Fruit fly (Drosophila melanogaster) whole organism, embryonic: ENCODE measurements around the gene CG16789.

Source experiments
- ATbp ChIP-seq: fragments of 200-800 bp; sonication (Bioruptor generic); optimal IDR thresholded peaks from 2 replicates; lab custom pipeline; 2017; ENCODE audit warnings: missing biosample characterization, mild to moderate bottlenecking, missing genetic modification characterization, missing genetic modification reagents
- Bteb2 ChIP-seq: fragments of 200-800 bp; sonication (Bioruptor generic); optimal IDR thresholded peaks from 2 replicates; lab custom pipeline; 2016; ENCODE audit warnings: missing biosample characterization, missing genetic modification characterization
- CG10654 ChIP-seq: fragments of 200-800 bp; sonication (Bioruptor generic); optimal IDR thresholded peaks from 2 replicates; lab custom pipeline; 2016; ENCODE audit warnings: missing biosample characterization, missing genetic modification characterization
- CG10979 ChIP-seq: fragments of 200-800 bp; sonication (Bioruptor generic); optimal IDR thresholded peaks from 2 replicates; lab custom pipeline; 2018; ENCODE audit warnings: missing biosample characterization, mild to moderate bottlenecking, missing genetic modification characterization, moderate library complexity
- CG12071 ChIP-seq: fragments of 200-800 bp; sonication (Bioruptor generic); optimal IDR thresholded peaks from 3 replicates; lab custom pipeline; 2018; ENCODE audit warnings: missing biosample characterization, mild to moderate bottlenecking, missing genetic modification characterization
- CG12299 ChIP-seq: fragments of 200-800 bp; sonication (Bioruptor generic); optimal IDR thresholded peaks from 2 replicates; lab custom pipeline; 2018; ENCODE audit warnings: missing biosample characterization, mild to moderate bottlenecking, missing genetic modification characterization
- CG12744 ChIP-seq: fragments of 200-800 bp; sonication (Bioruptor generic); optimal IDR thresholded peaks from 2 replicates; lab custom pipeline; 2016; ENCODE audit warnings: missing biosample characterization, missing genetic modification characterization
- CG12769 ChIP-seq: fragments of 200-800 bp; sonication (Bioruptor generic); optimal IDR thresholded peaks from 2 replicates; lab custom pipeline; 2019; ENCODE audit warnings: missing biosample characterization, mild to moderate bottlenecking, missing genetic modification characterization, moderate library complexity
- CG15514 ChIP-seq: fragments of 200-800 bp; sonication (Bioruptor generic); optimal IDR thresholded peaks from 3 replicates; lab custom pipeline; 2017; ENCODE audit warnings: missing biosample characterization, missing genetic modification characterization, mild to moderate bottlenecking, moderate library complexity, missing genetic modification reagents
- CG15601 ChIP-seq: fragments of 200-800 bp; sonication (Bioruptor generic); optimal IDR thresholded peaks from 3 replicates; lab custom pipeline; 2019; ENCODE audit warnings: missing biosample characterization, mild to moderate bottlenecking, missing genetic modification characterization, moderate library complexity
- CG15696 ChIP-seq: fragments of 200-800 bp; sonication (Bioruptor generic); optimal IDR thresholded peaks from 2 replicates; lab custom pipeline; 2019; ENCODE audit warnings: missing biosample characterization, mild to moderate bottlenecking, missing genetic modification characterization, moderate library complexity
- CG17361 ChIP-seq: fragments of 200-800 bp; sonication (Bioruptor generic); IDR thresholded peaks from 3 replicates; pipeline ENCODE4 v1.3.6; 2022; ENCODE audit warnings: missing biosample characterization, missing genetic modification characterization
- CG17912 ChIP-seq: fragments of 200-800 bp; sonication (Bioruptor generic); optimal IDR thresholded peaks from 2 replicates; lab custom pipeline; 2018; ENCODE audit warnings: missing biosample characterization, mild to moderate bottlenecking, missing genetic modification characterization
- CG18599 ChIP-seq: fragments of 200-800 bp; sonication (Bioruptor generic); optimal IDR thresholded peaks from 3 replicates; lab custom pipeline; 2017; ENCODE audit warnings: missing biosample characterization, missing genetic modification characterization, mild to moderate bottlenecking, moderate library complexity, missing genetic modification reagents
- CG2199 ChIP-seq: fragments of 200-800 bp; sonication (Bioruptor generic); IDR thresholded peaks from 3 replicates; pipeline ENCODE4 v1.3.6; 2022; ENCODE audit warnings: missing biosample characterization, missing genetic modification characterization
- CG3281 ChIP-seq: fragments of 200-800 bp; sonication (Bioruptor generic); optimal IDR thresholded peaks from 3 replicates; lab custom pipeline; 2017; ENCODE audit warnings: missing biosample characterization, mild to moderate bottlenecking, missing genetic modification characterization
- CG4404 ChIP-seq: fragments of 200-800 bp; sonication (Bioruptor generic); IDR thresholded peaks from 2 replicates; pipeline ENCODE4 v1.3.6; 2022; ENCODE audit warnings: missing biosample characterization, missing genetic modification characterization
- CG4707 ChIP-seq: fragments of 200-800 bp; sonication (Bioruptor generic); optimal IDR thresholded peaks from 2 replicates; lab custom pipeline; 2018; ENCODE audit warnings: missing biosample characterization, mild to moderate bottlenecking, missing genetic modification characterization, moderate library complexity
- CG6689 ChIP-seq: fragments of 200-800 bp; sonication (Bioruptor generic); IDR thresholded peaks from 2 replicates; pipeline ENCODE4 v1.3.6; 2022; ENCODE audit warnings: missing biosample characterization, missing genetic modification characterization
- CG7357 ChIP-seq: fragments of 200-800 bp; sonication (Bioruptor generic); IDR thresholded peaks from 3 replicates; pipeline ENCODE4 v1.3.6; 2022; ENCODE audit warnings: missing biosample characterization, missing genetic modification characterization
- CoRest ChIP-seq: fragments of 200-800 bp; sonication (Bioruptor generic); optimal IDR thresholded peaks from 3 replicates; lab custom pipeline; 2018; ENCODE audit warnings: missing biosample characterization, mild to moderate bottlenecking, missing genetic modification characterization, moderate library complexity
- Dip3 ChIP-seq: fragments of 200-800 bp; sonication (Bioruptor generic); optimal IDR thresholded peaks from 3 replicates; lab custom pipeline; 2016; ENCODE audit warnings: missing biosample characterization, missing genetic modification characterization
- Eip74EF ChIP-seq, 2 experiments: fragments of 200-800 bp in 1 of 2; fragments of >200 bp in 1 of 2; sonication (Bioruptor generic) in 1 of 2; optimal IDR thresholded peaks; 2 replicates each; lab custom pipeline; 2017 to 2019; ENCODE audit warnings: missing biosample characterization in 2 of 2, missing genetic modification characterization in 2 of 2, mild to moderate bottlenecking in 1 of 2, moderate library complexity in 1 of 2
- Hsf ChIP-seq: fragments of 200-800 bp; sonication (Bioruptor generic); optimal IDR thresholded peaks from 3 replicates; lab custom pipeline; 2016; ENCODE audit warnings: missing biosample characterization, missing genetic modification characterization
- MTF-1 ChIP-seq: fragments of 200-800 bp; sonication (Bioruptor generic); optimal IDR thresholded peaks from 2 replicates; lab custom pipeline; 2018; ENCODE audit warnings: missing biosample characterization, mild to moderate bottlenecking, missing genetic modification characterization, borderline replicate concordance
- Mad ChIP-seq: fragments of 200-800 bp; sonication (Bioruptor generic); optimal IDR thresholded peaks from 2 replicates; lab custom pipeline; 2016; ENCODE audit warnings: missing biosample characterization, missing genetic modification characterization
- NC2α ChIP-seq: fragments of 200-800 bp; sonication (Bioruptor generic); optimal IDR thresholded peaks from 2 replicates; lab custom pipeline; 2016; ENCODE audit warnings: missing biosample characterization, missing genetic modification characterization
- NK7.1 ChIP-seq: fragments of 200-800 bp; sonication (Bioruptor generic); optimal IDR thresholded peaks from 3 replicates; lab custom pipeline; 2016; ENCODE audit warnings: missing biosample characterization, missing genetic modification characterization
- Ptx1 ChIP-seq: fragments of 200-800 bp; sonication (Bioruptor generic); IDR thresholded peaks from 2 replicates; pipeline ENCODE4 v1.3.6; 2022; ENCODE audit warnings: missing biosample characterization, missing genetic modification characterization
- amos ChIP-seq: fragments of 200-800 bp; sonication (Bioruptor generic); IDR thresholded peaks from 2 replicates; pipeline ENCODE4 v1.3.6; 2022; ENCODE audit warnings: missing biosample characterization, missing genetic modification characterization; ENCODE audit not compliant: partially characterized antibody
- ap ChIP-seq: fragments of 200-800 bp; sonication (Bioruptor generic); IDR thresholded peaks from 2 replicates; pipeline ENCODE4 v1.3.6; 2022; ENCODE audit warnings: missing biosample characterization, missing genetic modification characterization
- bowl ChIP-seq: fragments of 200-800 bp; sonication (Bioruptor generic); IDR thresholded peaks from 2 replicates; pipeline ENCODE4 v1.3.6; 2022; ENCODE audit warnings: missing biosample characterization, missing genetic modification characterization
- crc ChIP-seq: fragments of 200-800 bp; sonication (Bioruptor generic); optimal IDR thresholded peaks from 2 replicates; lab custom pipeline; 2016; ENCODE audit warnings: missing biosample characterization, missing genetic modification characterization
- crol ChIP-seq: fragments of 200-800 bp; sonication (Bioruptor generic); IDR thresholded peaks from 2 replicates; pipeline ENCODE4 v1.3.6; 2022; ENCODE audit warnings: missing biosample characterization, missing genetic modification characterization
- en ChIP-seq: fragments of 200-800 bp; sonication (Bioruptor generic); optimal IDR thresholded peaks from 2 replicates; lab custom pipeline; 2016; ENCODE audit warnings: missing biosample characterization, missing genetic modification characterization
- ewg ChIP-seq: fragments of 200-800 bp; sonication (Bioruptor generic); optimal IDR thresholded peaks from 3 replicates; lab custom pipeline; 2017; ENCODE audit warnings: mild to moderate bottlenecking, missing biosample characterization, missing genetic modification reagents, missing genetic modification characterization
- fru ChIP-seq: fragments of >200 bp; optimal IDR thresholded peaks from 2 replicates; lab custom pipeline; 2017
- gro ChIP-seq: fragments of 200-800 bp; sonication (Bioruptor generic); optimal IDR thresholded peaks from 2 replicates; lab custom pipeline; 2016; ENCODE audit warnings: missing biosample characterization, missing genetic modification characterization
- hb ChIP-seq: fragments of 200-800 bp; sonication (Bioruptor generic); IDR thresholded peaks from 3 replicates; pipeline ENCODE4 v1.3.6; 2022; ENCODE audit warnings: missing biosample characterization, missing genetic modification characterization; ENCODE audit not compliant: partially characterized antibody
- inv ChIP-seq: fragments of 200-800 bp; sonication (Bioruptor generic); IDR thresholded peaks from 2 replicates; pipeline ENCODE4 v1.3.6; 2022; ENCODE audit warnings: missing biosample characterization, missing genetic modification characterization; ENCODE audit not compliant: partially characterized antibody
- maf-S ChIP-seq: fragments of 200-800 bp; sonication (Bioruptor generic); optimal IDR thresholded peaks from 2 replicates; lab custom pipeline; 2016; ENCODE audit warnings: missing biosample characterization, missing genetic modification characterization
- nom ChIP-seq: fragments of 200-800 bp; sonication (Bioruptor generic); optimal IDR thresholded peaks from 2 replicates; lab custom pipeline; 2017; ENCODE audit warnings: missing biosample characterization, missing genetic modification characterization, mild to moderate bottlenecking, moderate library complexity, missing genetic modification reagents
- odd ChIP-seq: fragments of 200-800 bp; sonication (Bioruptor generic); optimal IDR thresholded peaks from 2 replicates; lab custom pipeline; 2017; ENCODE audit warnings: missing biosample characterization, mild to moderate bottlenecking, missing genetic modification characterization
- peb ChIP-seq: fragments of 200-800 bp; sonication (Bioruptor generic); IDR thresholded peaks from 2 replicates; pipeline ENCODE4 v1.3.6; 2022; ENCODE audit warnings: missing biosample characterization, missing genetic modification characterization
- schlank ChIP-seq: fragments of 200-800 bp; sonication (Bioruptor generic); optimal IDR thresholded peaks from 2 replicates; lab custom pipeline; 2018; ENCODE audit warnings: missing biosample characterization, mild to moderate bottlenecking, missing genetic modification characterization
- sens ChIP-seq: fragments of 200-800 bp; sonication (Bioruptor generic); peaks from one replicate; lab custom pipeline; 2016; ENCODE audit warnings: missing biosample characterization, missing genetic modification characterization
- shn ChIP-seq: fragments of 200-800 bp; sonication (Bioruptor generic); optimal IDR thresholded peaks from 3 replicates; lab custom pipeline; 2016; ENCODE audit warnings: missing biosample characterization, missing genetic modification characterization
- tup ChIP-seq: fragments of 200-800 bp; sonication (Bioruptor generic); optimal IDR thresholded peaks from 2 replicates; lab custom pipeline; 2016; ENCODE audit warnings: missing biosample characterization, mild to moderate bottlenecking, missing genetic modification characterization, moderate library complexity

CG16789 gene

DNA sequence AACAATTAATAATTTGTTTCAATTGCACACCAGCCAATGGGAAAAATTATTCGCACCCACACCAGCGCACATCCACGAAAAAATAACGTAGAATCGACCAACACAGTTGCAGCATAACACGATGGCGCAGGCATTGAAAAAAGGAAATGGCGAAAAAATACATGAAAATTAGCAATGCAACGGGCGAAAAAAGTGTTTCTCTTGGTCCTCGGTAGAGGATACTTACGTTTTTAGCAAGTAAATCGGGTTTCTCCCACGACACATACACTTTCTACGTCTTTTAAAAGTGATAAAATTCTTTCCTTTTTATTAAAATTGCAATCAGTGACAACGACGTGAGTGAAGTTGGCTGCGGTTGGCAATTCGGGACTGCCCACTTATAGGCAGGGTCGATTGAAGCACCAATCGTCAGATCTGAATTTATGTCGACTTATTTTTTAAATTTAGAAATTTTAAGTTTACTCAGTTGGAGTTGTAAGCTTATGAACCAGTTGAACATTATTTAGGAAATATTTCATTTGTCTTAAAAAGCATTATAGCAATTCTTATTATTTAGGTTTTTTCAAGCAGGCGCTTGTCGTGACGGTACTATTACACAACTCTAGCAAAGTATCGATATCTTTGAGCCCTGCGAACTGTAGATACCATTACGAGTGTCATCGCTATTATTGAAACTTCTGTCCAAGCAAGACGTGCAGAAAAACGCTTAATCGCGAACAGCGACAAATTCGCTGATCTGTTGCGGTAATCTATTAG lies 11.6 kb downstream of the CG16789 start, which contains the start of the genes Kap-alpha3 and Son (continued):
- TF ChIP-seq CG4404 (GFP tag; lab: Robert Waterston, UW): peak; percentile 89
- TF ChIP-seq shn: peak; percentile 96
- TF ChIP-seq CG3281 (GFP tag; lab: Kevin White, UChicago): peak; percentile 94
- TF ChIP-seq CG17361 (GFP tag; lab: Robert Waterston, UW): peak; percentile 97
- peak; percentile 85 for TF ChIP-seq en (GFP tag; lab: Kevin White, UChicago)
- TF ChIP-seq ATbp (GFP tag; lab: Kevin White, UChicago): peak; percentile 88
- TF ChIP-seq gro (GFP tag; lab: Kevin White, UChicago): peak; percentile 93
- TF ChIP-seq CG10654 (GFP tag; lab: Kevin White, UChicago): peak; percentile 90
- peak; percentile 91 for TF ChIP-seq CG12744 (GFP tag; lab: Kevin White, UChicago)
- TF ChIP-seq odd: peak; percentile 92
- peak; percentile 49; the same call in 1 of the 2 replicates for TF ChIP-seq bowl
- TF ChIP-seq CG7357 (GFP tag; lab: Robert Waterston, UW): peak; percentile 71
- TF ChIP-seq CoRest: peak; percentile 92
- TF ChIP-seq Dip3 (GFP tag; lab: Kevin White, UChicago): peak; percentile 95
- peak; percentile 88 for TF ChIP-seq NC2α (GFP tag; lab: Kevin White, UChicago)
- TF ChIP-seq fru: no peak
- peak in 1 of 2 experiments; percentile 76 for TF ChIP-seq Eip74EF (GFP tag; optimal IDR thresholded peaks at IDR 0.05; lab: Kevin White, UChicago)
- peak; percentile 90 for TF ChIP-seq Ptx1
- TF ChIP-seq CG6689: peak; percentile 83
- TF ChIP-seq CG10979: peak; percentile 79
- TF ChIP-seq hb (GFP tag; lab: Robert Waterston, UW): peak; percentile 67; the same call in 2 of the 3 replicates
- TF ChIP-seq CG4707 (GFP tag; lab: Kevin White, UChicago): peak; percentile 91
- peak; percentile 80 for TF ChIP-seq amos (GFP tag; lab: Robert Waterston, UW)
- peak; percentile 99 for TF ChIP-seq sens
- TF ChIP-seq schlank: peak; percentile 91
- peak; percentile 96 for TF ChIP-seq MTF-1
- TF ChIP-seq CG12769 (tag; lab: Kevin White, UChicago): peak; percentile 75
- peak; percentile 91 for TF ChIP-seq Bteb2 (GFP tag; lab: Kevin White, UChicago)
- TF ChIP-seq CG18599 (GFP tag; lab: Kevin White, UChicago): peak; percentile 94
- TF ChIP-seq CG12071 (GFP tag; lab: Kevin White, UChicago): peak; percentile 91
- peak; percentile 83 for TF ChIP-seq ewg
- peak; percentile 29; the same call in 1 of the 2 replicates for TF ChIP-seq crol
- peak; percentile 82 for TF ChIP-seq ap
- peak; percentile 85 for TF ChIP-seq CG15696
- peak; percentile 92 for TF ChIP-seq CG15514 (GFP tag; lab: Kevin White, UChicago)
- TF ChIP-seq CG17912: peak; percentile 98
- peak; percentile 92 for TF ChIP-seq nom
- peak; percentile 92 for TF ChIP-seq maf-S
- TF ChIP-seq Mad: peak; percentile 96
- peak; percentile 86 for TF ChIP-seq crc (GFP tag; lab: Kevin White, UChicago)
- peak; percentile 86 for TF ChIP-seq tup (GFP tag; lab: Kevin White, UChicago)
- peak; percentile 92 for TF ChIP-seq NK7.1 (GFP tag; lab: Kevin White, UChicago)
- TF ChIP-seq CG15601: peak; percentile 93
- TF ChIP-seq inv: peak; percentile 87
- peak; percentile 79; the same call in 2 of the 3 replicates for TF ChIP-seq CG2199
- TF ChIP-seq CG12299 (tag; lab: Kevin White, UChicago): peak; percentile 86
- peak; percentile 67; the same call in 1 of the 2 replicates for TF ChIP-seq peb (GFP tag; lab: Robert Waterston, UW)
- peak; percentile 95 for TF ChIP-seq Hsf
